Fruit fly (Drosophila melanogaster): ENCODE data around the gene PGRP-SA.

DNA sequence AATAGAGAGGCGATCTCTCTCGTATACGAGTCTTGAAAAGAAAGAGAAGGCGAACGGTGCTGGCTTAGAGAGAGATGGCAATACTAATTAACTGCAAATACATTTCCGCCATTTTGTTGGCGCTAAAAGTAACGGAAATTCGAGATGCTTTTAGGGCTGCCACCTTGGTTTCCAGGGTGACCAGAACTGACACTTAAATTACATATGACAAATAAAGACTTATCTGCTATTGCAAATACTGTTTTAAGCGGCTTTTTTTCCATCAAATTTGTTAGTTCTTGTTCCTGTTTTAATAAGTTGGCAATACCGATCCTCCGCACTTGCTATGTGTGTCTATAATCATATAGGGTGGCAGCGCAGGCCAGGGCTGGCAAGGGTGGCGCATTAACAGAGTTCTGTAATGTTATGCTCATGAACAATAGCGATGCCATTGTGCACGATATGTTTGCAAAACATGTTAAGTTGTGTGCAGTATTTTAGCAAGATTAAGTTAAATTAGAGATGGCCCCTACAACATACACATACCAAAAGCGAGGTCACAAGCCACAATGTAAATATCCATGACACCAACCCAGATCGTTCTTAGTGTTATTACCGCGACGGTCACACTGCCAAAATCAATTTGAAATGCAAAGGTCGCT lies 18.9 kb downstream of the PGRP-SA start, which contains the start of gene nod:
- no peak for TF ChIP-seq CG8478 (optimal IDR thresholded peaks at IDR 0.05)
- TF ChIP-seq CTCF (optimal IDR thresholded peaks at IDR 0.05): peak; percentile 62
